Fruit fly (Drosophila melanogaster) whole organism, embryonic: Measurements from ENCODE around the gene CG13622.
A peak's percentile ranks its signal among the peaks of the same experiment; 100 is the strongest.

Experiments used
- Aef1 ChIP-seq: fragments of 200-800 bp; sonication (Bioruptor generic); IDR thresholded peaks from 3 replicates; pipeline ENCODE4 v1.3.6; 2022; ENCODE audit warnings: missing biosample characterization, missing genetic modification characterization
- CG11085 ChIP-seq: fragments of 200-800 bp; sonication (Bioruptor generic); IDR thresholded peaks from 2 replicates; pipeline ENCODE4 v1.3.6; 2022; ENCODE audit warnings: missing biosample characterization, missing genetic modification characterization
- CG11093 ChIP-seq: fragments of 200-800 bp; sonication (Bioruptor generic); IDR thresholded peaks from 3 replicates; pipeline ENCODE4 v1.3.6; 2022; ENCODE audit warnings: missing biosample characterization, missing genetic modification characterization
- CG11456 ChIP-seq: fragments of 200-800 bp; sonication (Bioruptor generic); IDR thresholded peaks from 3 replicates; pipeline ENCODE4 v1.3.6; 2022; ENCODE audit warnings: missing biosample characterization, missing genetic modification characterization
- CG11723 ChIP-seq: fragments of 200-800 bp; sonication (Bioruptor generic); optimal IDR thresholded peaks from 2 replicates; lab custom pipeline; 2017; ENCODE audit warnings: missing biosample characterization, mild to moderate bottlenecking, missing genetic modification characterization
- CG13287 ChIP-seq: fragments of 200-800 bp; sonication (Bioruptor generic); IDR thresholded peaks from 2 replicates; pipeline ENCODE4 v1.3.6; 2022; ENCODE audit warnings: missing biosample characterization, missing genetic modification characterization; ENCODE audit not compliant: partially characterized antibody
- CG15073 ChIP-seq: fragments of 200-800 bp; sonication (Bioruptor generic); optimal IDR thresholded peaks from 2 replicates; lab custom pipeline; 2016; ENCODE audit warnings: missing biosample characterization, missing genetic modification characterization
- CG15601 ChIP-seq: fragments of 200-800 bp; sonication (Bioruptor generic); optimal IDR thresholded peaks from 3 replicates; lab custom pipeline; 2019; ENCODE audit warnings: missing biosample characterization, mild to moderate bottlenecking, missing genetic modification characterization, moderate library complexity
- CG15696 ChIP-seq: fragments of 200-800 bp; sonication (Bioruptor generic); optimal IDR thresholded peaks from 2 replicates; lab custom pipeline; 2019; ENCODE audit warnings: missing biosample characterization, mild to moderate bottlenecking, missing genetic modification characterization, moderate library complexity
- CG18262 ChIP-seq: fragments of 200-800 bp; optimal IDR thresholded peaks from 3 replicates; lab custom pipeline; 2019; ENCODE audit warnings: missing biosample characterization, mild to moderate bottlenecking, missing genetic modification characterization, moderate library complexity
- CG2116 ChIP-seq: fragments of 200-800 bp; sonication (Bioruptor generic); optimal IDR thresholded peaks from 3 replicates; lab custom pipeline; 2018; ENCODE audit warnings: missing biosample characterization, mild to moderate bottlenecking, missing genetic modification characterization
- CG2120 ChIP-seq: fragments of 200-800 bp; sonication (Bioruptor generic); optimal IDR thresholded peaks from 3 replicates; lab custom pipeline; 2016; ENCODE audit warnings: missing biosample characterization, missing genetic modification characterization
- CG34224 ChIP-seq: fragments of 200-800 bp; sonication (Bioruptor generic); IDR thresholded peaks from 3 replicates; pipeline ENCODE4 v1.3.6; 2022; ENCODE audit warnings: missing biosample characterization, missing genetic modification characterization; ENCODE audit not compliant: partially characterized antibody
- CG4360 ChIP-seq: fragments of 200-800 bp; sonication (Bioruptor generic); IDR thresholded peaks from 2 replicates; pipeline ENCODE4 v1.3.6; 2022; ENCODE audit warnings: missing biosample characterization, missing genetic modification characterization
- CG6689 ChIP-seq: fragments of 200-800 bp; sonication (Bioruptor generic); IDR thresholded peaks from 2 replicates; pipeline ENCODE4 v1.3.6; 2022; ENCODE audit warnings: missing biosample characterization, missing genetic modification characterization
- CG6765 ChIP-seq: fragments of 200-800 bp; sonication (Bioruptor generic); optimal IDR thresholded peaks from 3 replicates; lab custom pipeline; 2017; ENCODE audit warnings: missing biosample characterization, mild to moderate bottlenecking, missing genetic modification characterization
- CG6791 ChIP-seq: fragments of 200-800 bp; sonication (Bioruptor generic); IDR thresholded peaks from 3 replicates; pipeline ENCODE4 v1.3.6; 2022; ENCODE audit warnings: missing biosample characterization, missing genetic modification characterization; ENCODE audit not compliant: partially characterized antibody
- CG6854 ChIP-seq: fragments of 200-800 bp; sonication (Bioruptor generic); optimal IDR thresholded peaks from 3 replicates; lab custom pipeline; 2017; ENCODE audit warnings: missing biosample characterization, mild to moderate bottlenecking, missing genetic modification characterization
- CG7372 ChIP-seq: fragments of 200-800 bp; sonication (Bioruptor generic); IDR thresholded peaks from 2 replicates; pipeline ENCODE4 v1.3.6; 2022; ENCODE audit warnings: missing biosample characterization, missing genetic modification characterization
- CG7745 ChIP-seq: fragments of 200-800 bp; sonication (Bioruptor generic); optimal IDR thresholded peaks from 2 replicates; lab custom pipeline; 2018; ENCODE audit warnings: missing biosample characterization, mild to moderate bottlenecking, missing genetic modification characterization, moderate library complexity
- CG9215 ChIP-seq: fragments of 200-800 bp; sonication (Bioruptor generic); IDR thresholded peaks from 2 replicates; pipeline ENCODE4 v1.3.6; 2022; ENCODE audit warnings: missing biosample characterization, missing genetic modification characterization
- CG9797 ChIP-seq: fragments of 200-800 bp; sonication (Bioruptor generic); optimal IDR thresholded peaks from 3 replicates; lab custom pipeline; 2018; ENCODE audit warnings: missing biosample characterization, mild to moderate bottlenecking, missing genetic modification characterization
- D ChIP-seq, 2 experiments: fragments of 200-800 bp in 1 of 2; fragments of >200 bp in 1 of 2; sonication (Bioruptor generic) in 1 of 2; optimal IDR thresholded peaks; 2 replicates in 1 of 2; 3 replicates in 1 of 2; lab custom pipeline; 2017; ENCODE audit warnings: mild to moderate bottlenecking in 1 of 2, missing biosample characterization in 1 of 2, missing genetic modification characterization in 1 of 2, missing genetic modification reagents in 1 of 2
- Dp ChIP-seq: fragments of 200-800 bp; sonication (Bioruptor generic); optimal IDR thresholded peaks from 2 replicates; lab custom pipeline; 2018; ENCODE audit warnings: missing biosample characterization, mild to moderate bottlenecking, missing genetic modification characterization, moderate library complexity
- Ets97D ChIP-seq: fragments of 200-800 bp; sonication (Bioruptor generic); optimal IDR thresholded peaks from 3 replicates; lab custom pipeline; 2016; ENCODE audit warnings: missing biosample characterization, missing genetic modification characterization
- Gug ChIP-seq: fragments of 200-800 bp; sonication (Bioruptor generic); IDR thresholded peaks from 4 replicates; pipeline ENCODE4 v1.3.6; 2022; ENCODE audit warnings: missing biosample characterization, missing genetic modification characterization
- HLH4C ChIP-seq: fragments of 200-800 bp; sonication (Bioruptor generic); IDR thresholded peaks from 3 replicates; pipeline ENCODE4 v1.3.6; 2022; ENCODE audit warnings: missing biosample characterization, missing genetic modification characterization; ENCODE audit not compliant: partially characterized antibody
- Hmr ChIP-seq: fragments of 200-800 bp; sonication (Bioruptor generic); optimal IDR thresholded peaks from 3 replicates; lab custom pipeline; 2017; ENCODE audit warnings: mild to moderate bottlenecking, missing biosample characterization, missing genetic modification reagents, missing genetic modification characterization
- Kr ChIP-seq: fragments of 200-800 bp; sonication (Bioruptor generic); optimal IDR thresholded peaks from 2 replicates; lab custom pipeline; 2017; ENCODE audit warnings: missing biosample characterization, mild to moderate bottlenecking, missing genetic modification characterization
- Med ChIP-seq: fragments of 200-800 bp; sonication (Bioruptor generic); peaks from one replicate; lab custom pipeline; 2016; ENCODE audit warnings: missing biosample characterization, missing genetic modification characterization, mild to moderate bottlenecking, inconsistent platforms, moderate library complexity
- Side ChIP-seq: fragments of 200-800 bp; sonication (Bioruptor generic); optimal IDR thresholded peaks from 2 replicates; lab custom pipeline; 2016; ENCODE audit warnings: missing biosample characterization, missing genetic modification characterization
- Sin3A ChIP-seq: fragments of >200 bp; optimal IDR thresholded peaks from 2 replicates; lab custom pipeline; 2018
- Sry-δ ChIP-seq: fragments of 200-800 bp; sonication (Bioruptor generic); optimal IDR thresholded peaks from 2 replicates; lab custom pipeline; 2016; ENCODE audit warnings: missing biosample characterization, missing genetic modification characterization
- ato ChIP-seq: fragments of 200-800 bp; sonication (Bioruptor generic); IDR thresholded peaks from 2 replicates; pipeline ENCODE4 v1.3.6; 2022; ENCODE audit warnings: missing biosample characterization, missing genetic modification characterization; ENCODE audit not compliant: partially characterized antibody
- caup ChIP-seq: fragments of 200-800 bp; sonication (Bioruptor generic); optimal IDR thresholded peaks from 3 replicates; lab custom pipeline; 2017; ENCODE audit warnings: missing biosample characterization, mild to moderate bottlenecking, missing genetic modification characterization, moderate library complexity; ENCODE audit not compliant: severe bottlenecking
- crp ChIP-seq, 2 experiments: fragments of 200-800 bp; sonication (Bioruptor generic); optimal IDR thresholded peaks; 2 replicates in 1 of 2; 3 replicates in 1 of 2; lab custom pipeline; 2017; ENCODE audit warnings: missing biosample characterization in 2 of 2, missing genetic modification characterization in 2 of 2, mild to moderate bottlenecking in 1 of 2, moderate library complexity in 1 of 2
- fu2 ChIP-seq: fragments of 200-800 bp; sonication (Bioruptor generic); optimal IDR thresholded peaks from 2 replicates; lab custom pipeline; 2016; ENCODE audit warnings: missing biosample characterization, missing genetic modification characterization
- gfzf ChIP-seq: fragments of 200-800 bp; sonication (Bioruptor generic); optimal IDR thresholded peaks from 2 replicates; lab custom pipeline; 2016; ENCODE audit warnings: missing biosample characterization, mild to moderate bottlenecking, missing genetic modification characterization, moderate library complexity
- hkb ChIP-seq, 2 experiments: fragments of 200-800 bp in 1 of 2; fragments of >200 bp in 1 of 2; sonication (Bioruptor generic) in 1 of 2; IDR thresholded peaks in 1 of 2; optimal IDR thresholded peaks in 1 of 2; 2 replicates each; pipeline versions ENCODE4 v1.3.6 to Lab custom; 2017 to 2022; ENCODE audit warnings: missing biosample characterization in 1 of 2, missing genetic modification characterization in 1 of 2
- ind ChIP-seq: fragments of 200-800 bp; sonication (Bioruptor generic); optimal IDR thresholded peaks from 3 replicates; lab custom pipeline; 2016; ENCODE audit warnings: missing biosample characterization, missing genetic modification characterization
- onecut ChIP-seq: fragments of 200-800 bp; sonication (Bioruptor generic); IDR thresholded peaks from 2 replicates; pipeline ENCODE4 v1.3.6; 2022; ENCODE audit warnings: missing biosample characterization, missing genetic modification characterization
- psq ChIP-seq: fragments of 200-800 bp; sonication (Bioruptor generic); optimal IDR thresholded peaks from 2 replicates; lab custom pipeline; 2017; ENCODE audit warnings: missing biosample characterization, missing genetic modification characterization
- ranshi ChIP-seq: fragments of 200-800 bp; sonication (Bioruptor generic); IDR thresholded peaks from 2 replicates; pipeline ENCODE4 v1.3.6; 2022; ENCODE audit warnings: missing biosample characterization, missing genetic modification characterization
- row ChIP-seq: fragments of 200-800 bp; sonication (Bioruptor generic); IDR thresholded peaks from 3 replicates; pipeline ENCODE4 v1.3.6; 2022; ENCODE audit warnings: missing biosample characterization, missing genetic modification characterization
- sd ChIP-seq: fragments of 200-800 bp; sonication (Bioruptor generic); optimal IDR thresholded peaks from 3 replicates; lab custom pipeline; 2018; ENCODE audit warnings: missing biosample characterization, mild to moderate bottlenecking, missing genetic modification characterization, moderate library complexity
- sqz ChIP-seq: fragments of 200-800 bp; sonication (Bioruptor generic); optimal IDR thresholded peaks from 3 replicates; lab custom pipeline; 2018; ENCODE audit warnings: missing biosample characterization, mild to moderate bottlenecking, missing genetic modification characterization
- stwl ChIP-seq: fragments of 200-800 bp; sonication (Bioruptor generic); optimal IDR thresholded peaks from 3 replicates; lab custom pipeline; 2018; ENCODE audit warnings: missing biosample characterization, mild to moderate bottlenecking, missing genetic modification characterization, moderate library complexity
- tap ChIP-seq: fragments of 200-800 bp; optimal IDR thresholded peaks from 3 replicates; lab custom pipeline; 2019; ENCODE audit warnings: missing biosample characterization, mild to moderate bottlenecking, missing genetic modification characterization, moderate library complexity
- trem ChIP-seq: fragments of 200-800 bp; optimal IDR thresholded peaks from 3 replicates; lab custom pipeline; 2019; ENCODE audit warnings: missing biosample characterization, mild to moderate bottlenecking, missing genetic modification characterization, moderate library complexity
- trh ChIP-seq: fragments of 200-800 bp; sonication (Bioruptor generic); optimal IDR thresholded peaks from 2 replicates; lab custom pipeline; 2016; ENCODE audit warnings: missing biosample characterization, missing genetic modification characterization

The CG13622 gene

dm6 chr3R:24527845-24528244 is 4.4 kb upstream of the CG13622 start, which contains the start of gene CG6607 (continued):
- no peak for TF ChIP-seq hkb (optimal IDR thresholded peaks at IDR 0.05; lab: Kevin White, UChicago)
- TF ChIP-seq hkb (GFP tag; IDR thresholded peaks at IDR 0.05; lab: Robert Waterston, UW): no peak
- no peak for TF ChIP-seq CG15073
- peak; percentile 70 for TF ChIP-seq CG9797
- no peak for TF ChIP-seq CG15696 (tag; lab: Kevin White, UChicago)
- TF ChIP-seq CG11093 (GFP tag; lab: Robert Waterston, UW): no peak
- no peak for TF ChIP-seq onecut (GFP tag; lab: Robert Waterston, UW)
- peak; percentile 100 for TF ChIP-seq stwl (tag; lab: Kevin White, UChicago)
- TF ChIP-seq D (optimal IDR thresholded peaks at IDR 0.05; lab: Kevin White, UChicago): no peak
- no peak for TF ChIP-seq D (GFP tag; optimal IDR thresholded peaks at IDR 0.05; lab: Kevin White, UChicago)
- TF ChIP-seq CG7372: no peak
- TF ChIP-seq Med (GFP tag; lab: Kevin White, UChicago): peak; percentile 70
- TF ChIP-seq Hmr (GFP tag; lab: Kevin White, UChicago): no peak
- TF ChIP-seq ranshi: no peak
- TF ChIP-seq CG4360 (GFP tag; lab: Robert Waterston, UW): no peak
- no peak for TF ChIP-seq tap (tag; lab: Kevin White, UChicago)
- TF ChIP-seq CG15601 (tag; lab: Kevin White, UChicago): no peak
- no peak for TF ChIP-seq CG6689 (GFP tag; lab: Robert Waterston, UW)
- TF ChIP-seq Ets97D: peak; percentile 52
- no peak; the same call in 2 of the 3 replicates for TF ChIP-seq row (GFP tag; lab: Robert Waterston, UW)
- TF ChIP-seq CG11085 (GFP tag; lab: Robert Waterston, UW): no peak
- peak; percentile 10 for TF ChIP-seq Sry-δ (GFP tag; lab: Kevin White, UChicago)
- 0 out of 3 replicates have a peak, but pooled peaks have one; percentile 40 for TF ChIP-seq CG6791 (GFP tag; lab: Robert Waterston, UW)
- peak; percentile 67 for TF ChIP-seq trem (tag; lab: Kevin White, UChicago)
- no peak for TF ChIP-seq CG11723
- TF ChIP-seq Gug (GFP tag; lab: Robert Waterston, UW): no peak
- TF ChIP-seq fu2: no peak
- no peak for TF ChIP-seq CG9215 (GFP tag; lab: Robert Waterston, UW)
- no peak for TF ChIP-seq psq (GFP tag; lab: Kevin White, UChicago)
- TF ChIP-seq ind: no peak
- TF ChIP-seq CG2116 (GFP tag; lab: Kevin White, UChicago): peak; percentile 63
- TF ChIP-seq Dp (GFP tag; lab: Kevin White, UChicago): peak; percentile 59
- TF ChIP-seq HLH4C (GFP tag; lab: Robert Waterston, UW): no peak
- no peak for TF ChIP-seq trh (GFP tag; lab: Kevin White, UChicago)
- TF ChIP-seq gfzf (GFP tag; lab: Kevin White, UChicago): peak; percentile 88
- no peak for TF ChIP-seq CG11456
- peak; percentile 33 for TF ChIP-seq sd (tag; lab: Kevin White, UChicago)
- TF ChIP-seq CG13287 (GFP tag; lab: Robert Waterston, UW): peak; percentile 77
- no peak for TF ChIP-seq caup (GFP tag; lab: Kevin White, UChicago)
- TF ChIP-seq Kr: no peak
- no peak for TF ChIP-seq Side (GFP tag; lab: Kevin White, UChicago)
- no peak for TF ChIP-seq CG6765
- TF ChIP-seq sqz (GFP tag; lab: Kevin White, UChicago): no peak
- TF ChIP-seq CG2120 (GFP tag; lab: Kevin White, UChicago): no peak
- TF ChIP-seq CG18262 (tag; lab: Kevin White, UChicago): no peak
- TF ChIP-seq CG6854 (GFP tag; lab: Kevin White, UChicago): no peak
- TF ChIP-seq Aef1 (GFP tag; lab: Robert Waterston, UW): no peak
- peak; percentile 47; the same call in 1 of the 2 replicates for TF ChIP-seq ato (GFP tag; lab: Robert Waterston, UW)
- TF ChIP-seq crp (GFP tag; optimal IDR thresholded peaks at IDR 0.05; lab: Kevin White, UChicago): peak in 1 of 2 experiments; percentile 54
- TF ChIP-seq CG7745 (tag; lab: Kevin White, UChicago): no peak
- TF ChIP-seq Sin3A (lab: Kevin White, UChicago): no peak
- peak; percentile 59 for TF ChIP-seq CG34224
